Fruit fly (Drosophila melanogaster): ENCODE measurements around the gene CG11638.

Gene CG11638

dm6 chrX:1052684-1053389 lies 26.3 kb upstream of the CG11638 start (continued):
- TF ChIP-seq CG15011 (GFP tag; optimal IDR thresholded peaks at IDR 0.05) (no peak), sna (GFP tag; IDR thresholded peaks at IDR 0.05; ENCODE audit: partially characterized antibody) (no peak), tap (tag; optimal IDR thresholded peaks at IDR 0.05) (peak; percentile 13), psq (GFP tag; optimal IDR thresholded peaks at IDR 0.05) (no peak), CG18599 (GFP tag; optimal IDR thresholded peaks at IDR 0.05) (peak; percentile 13), sob (GFP tag; IDR thresholded peaks at IDR 0.05) (no peak), Ptx1 (GFP tag; IDR thresholded peaks at IDR 0.05) (no peak; the same call in 1 of the 2 replicates), croc (GFP tag; conservative IDR thresholded peaks at IDR 0.05) (peak; percentile 42; the same call in 1 of the 3 replicates), C15 (GFP tag; IDR thresholded peaks at IDR 0.05) (no peak), fru (optimal IDR thresholded peaks at IDR 0.05) (no peak), dati (GFP tag; IDR thresholded peaks at IDR 0.05) (no peak), en (GFP tag; optimal IDR thresholded peaks at IDR 0.05) (no peak), so (GFP tag; IDR thresholded peaks at IDR 0.05) (no peak), zf30C (GFP tag; optimal IDR thresholded peaks at IDR 0.05) (no peak), Sry-δ (GFP tag; optimal IDR thresholded peaks at IDR 0.05) (no peak), CG32772 (GFP tag; IDR thresholded peaks at IDR 0.05) (peak; percentile 49), stc (GFP tag; IDR thresholded peaks at IDR 0.05) (0 out of 2 replicates have a peak, but pooled peaks have one; percentile 13), Eip74EF (GFP tag; optimal IDR thresholded peaks at IDR 0.05) (no peak), jigr1 (GFP tag; IDR thresholded peaks at IDR 0.05) (no peak), Neu2 (GFP tag; optimal IDR thresholded peaks at IDR 0.05; ENCODE audit: borderline replicate concordance) (no peak), bsh (GFP tag; optimal IDR thresholded peaks at IDR 0.05) (peak in 1 of 2 experiments; percentile 61), sens (GFP tag) (peak; percentile 90), Atf6 (GFP tag; IDR thresholded peaks at IDR 0.05) (0 out of 2 replicates have a peak, but pooled peaks have one; percentile 33), cato (GFP tag; optimal IDR thresholded peaks at IDR 0.05; ENCODE audit: borderline replicate concordance) (no peak), tna (GFP tag; IDR thresholded peaks at IDR 0.05; ENCODE audit: partially characterized antibody) (no peak), CG15601 (tag; optimal IDR thresholded peaks at IDR 0.05) (no peak), twi (tag; optimal IDR thresholded peaks at IDR 0.05) (no peak), sima (GFP tag; optimal IDR thresholded peaks at IDR 0.05) (no peak), CG11560 (tag; IDR thresholded peaks at IDR 0.05) (no peak), CG18764 (GFP tag; optimal IDR thresholded peaks at IDR 0.05) (peak; percentile 13), al (GFP tag; IDR thresholded peaks at IDR 0.05) (0 out of 2 replicates have a peak, but pooled peaks have one; percentile 31), HmgD (GFP tag; optimal IDR thresholded peaks at IDR 0.05) (no peak), ttk (GFP tag; IDR thresholded peaks at IDR 0.05) (peak; percentile 41; the same call in 1 of the 2 replicates), CG1792 (GFP tag; optimal IDR thresholded peaks at IDR 0.05) (peak; percentile 9), GATAe (GFP tag; conservative IDR thresholded peaks at IDR 0.05) (no peak), nom (GFP tag; optimal IDR thresholded peaks at IDR 0.05) (peak; percentile 28), mirr (GFP tag; optimal IDR thresholded peaks at IDR 0.05) (no peak), dm (GFP tag; optimal IDR thresholded peaks at IDR 0.05) (no peak), CG10565 (GFP tag; optimal IDR thresholded peaks at IDR 0.05) (no peak), Chrac-16 (GFP tag; optimal IDR thresholded peaks at IDR 0.05) (peak; percentile 2), E2f1 (GFP tag; IDR thresholded peaks at IDR 0.05) (no peak), CG16863 (GFP tag; optimal IDR thresholded peaks at IDR 0.05) (peak; percentile 18), CG9876 (GFP tag; optimal IDR thresholded peaks at IDR 0.05) (no peak), Sox102F (GFP tag; optimal IDR thresholded peaks at IDR 0.05) (peak; percentile 60), crp (GFP tag; optimal IDR thresholded peaks at IDR 0.05) (no peak), CG15696 (tag; optimal IDR thresholded peaks at IDR 0.05) (peak; percentile 23), ERR (GFP tag; optimal IDR thresholded peaks at IDR 0.05) (no peak), PHDP (tag; optimal IDR thresholded peaks at IDR 0.05) (peak; percentile 40), CG6272 (GFP tag; IDR thresholded peaks at IDR 0.05) (no peak), CG31388 (GFP tag; optimal IDR thresholded peaks at IDR 0.05) (no peak)
